Fruit fly (Drosophila melanogaster): ENCODE data around the gene jar.

Gene jar

DNA sequence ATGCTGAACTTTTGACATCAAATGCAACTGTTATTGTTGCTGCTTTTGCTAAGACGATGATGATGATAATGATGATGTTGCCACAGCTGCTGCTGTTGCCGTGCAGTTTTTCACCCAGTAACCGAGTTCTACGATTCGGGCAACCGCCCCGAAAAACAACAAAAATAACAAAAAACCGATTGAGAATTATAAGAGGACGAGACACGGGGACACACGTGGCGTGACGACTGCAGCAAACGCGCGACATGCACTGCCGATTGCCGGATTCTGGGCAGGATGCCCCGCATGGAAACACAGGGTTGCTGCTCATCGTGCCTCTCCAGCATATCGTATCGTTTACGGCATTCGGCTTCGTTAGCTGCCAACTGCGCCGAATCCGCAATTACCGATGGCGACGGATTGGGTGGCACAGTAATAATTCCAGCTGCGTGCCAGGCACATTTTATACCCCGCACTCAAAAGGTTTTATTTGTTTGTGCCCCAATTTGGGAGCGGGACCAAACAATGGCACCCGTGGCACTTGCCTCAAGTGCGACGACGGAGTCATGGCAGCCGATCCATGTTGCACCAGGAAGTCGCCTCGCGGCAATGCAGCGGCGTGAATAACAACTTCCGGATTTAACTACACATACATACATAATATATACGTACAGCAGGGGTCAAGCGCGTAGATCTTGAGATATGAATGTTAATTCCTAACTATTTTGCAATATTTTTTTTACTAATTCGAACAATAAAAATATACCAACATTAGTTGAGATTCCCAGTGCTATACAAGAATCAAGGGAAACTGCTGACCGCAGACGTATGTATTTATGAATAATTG, 7.2 kb downstream of the jar start:
- no peak for TF ChIP-seq insv (optimal IDR thresholded peaks at IDR 0.05)
- TF ChIP-seq Myc (optimal IDR thresholded peaks at IDR 0.05), result no peak
- no peak for TF ChIP-seq Sin3A (optimal IDR thresholded peaks at IDR 0.05)
- no peak for TF ChIP-seq ttk (optimal IDR thresholded peaks at IDR 0.05)
- no peak for TF ChIP-seq psq (optimal IDR thresholded peaks at IDR 0.05)
- no peak for TF ChIP-seq h (optimal IDR thresholded peaks at IDR 0.05)

DNA sequence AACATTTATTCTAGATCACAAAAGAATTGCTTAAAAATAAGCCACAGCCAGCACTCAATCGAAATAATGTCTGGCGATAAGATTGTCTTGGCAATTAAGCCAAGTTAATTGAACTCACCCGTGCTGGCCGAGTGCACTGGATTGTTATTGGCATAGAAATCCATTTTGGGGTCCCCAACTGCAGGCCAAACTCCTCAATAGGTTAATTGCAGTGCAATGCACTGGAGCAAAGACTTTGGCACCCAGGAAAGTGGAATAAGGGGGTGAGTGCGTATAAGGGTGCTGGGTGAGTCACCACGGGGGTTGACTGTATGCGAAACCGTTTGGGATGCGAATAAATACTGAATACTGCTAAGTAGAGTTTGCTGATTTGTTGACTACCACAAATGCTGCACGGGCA, 8.1 kb downstream of the jar start:
- TF ChIP-seq h (optimal IDR thresholded peaks at IDR 0.05) (no peak), ttk (optimal IDR thresholded peaks at IDR 0.05) (no peak), insv (optimal IDR thresholded peaks at IDR 0.05) (no peak), Sin3A (optimal IDR thresholded peaks at IDR 0.05) (no peak), Myc (optimal IDR thresholded peaks at IDR 0.05) (no peak), psq (optimal IDR thresholded peaks at IDR 0.05) (no peak)

DNA sequence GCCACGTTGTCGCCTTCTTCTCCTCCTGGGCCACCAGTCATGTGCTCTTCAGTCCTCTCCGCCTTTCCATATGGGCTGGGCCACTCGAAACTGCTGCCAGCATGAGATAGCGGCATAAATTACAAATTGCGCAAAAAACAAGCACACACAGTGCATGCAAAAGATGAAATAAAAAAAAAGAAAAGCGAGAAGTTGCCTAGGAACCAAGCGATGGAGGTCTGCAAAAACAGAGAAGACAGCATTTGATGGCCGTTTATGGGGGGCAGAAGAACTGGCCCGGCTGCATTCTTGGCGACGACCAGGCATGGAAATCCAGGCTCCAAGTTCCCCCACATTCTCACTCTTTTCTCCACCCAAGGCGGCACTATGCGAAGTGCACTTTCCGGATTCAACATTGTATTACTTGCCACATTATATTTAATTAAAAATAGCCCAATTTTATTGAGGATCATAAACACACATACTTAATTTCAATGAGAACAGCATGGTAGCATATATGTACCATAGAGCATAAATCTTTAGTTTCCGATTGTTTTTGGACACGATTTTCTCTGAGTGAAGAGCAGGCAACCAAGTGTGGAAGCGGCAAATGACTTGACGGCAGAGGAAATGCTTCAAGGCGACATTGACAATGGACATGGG, 9.5 kb downstream of the jar start:
- TF ChIP-seq Myc (optimal IDR thresholded peaks at IDR 0.05) (no peak), insv (optimal IDR thresholded peaks at IDR 0.05) (no peak), ttk (optimal IDR thresholded peaks at IDR 0.05) (no peak), Sin3A (optimal IDR thresholded peaks at IDR 0.05) (no peak), h (optimal IDR thresholded peaks at IDR 0.05) (no peak)

DNA sequence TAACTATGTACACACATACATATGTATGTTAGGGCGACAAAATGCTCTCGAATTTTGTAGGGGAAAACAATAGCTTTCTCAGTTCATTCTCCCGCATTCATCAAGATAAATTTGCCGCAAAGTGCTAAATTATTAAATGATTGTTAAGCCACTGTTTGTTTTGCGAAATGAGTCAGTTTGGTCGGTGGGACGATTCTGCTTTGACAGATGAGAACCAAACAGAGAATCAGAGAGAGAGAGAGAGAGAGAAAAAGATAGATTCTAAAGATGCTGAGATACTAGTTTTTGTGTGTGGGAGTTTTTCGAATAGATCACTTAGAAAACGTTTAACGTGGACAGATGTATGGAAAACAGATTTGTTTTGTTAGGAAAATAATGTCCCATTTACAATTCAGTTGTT, 10.6 kb downstream of the jar start:
- no peak for TF ChIP-seq insv (optimal IDR thresholded peaks at IDR 0.05)
- no peak for TF ChIP-seq ttk (optimal IDR thresholded peaks at IDR 0.05)
- no peak for TF ChIP-seq Myc (optimal IDR thresholded peaks at IDR 0.05)
- TF ChIP-seq Sin3A (optimal IDR thresholded peaks at IDR 0.05), result no peak
- no peak for TF ChIP-seq psq (optimal IDR thresholded peaks at IDR 0.05)
- TF ChIP-seq h (optimal IDR thresholded peaks at IDR 0.05), result no peak

DNA sequence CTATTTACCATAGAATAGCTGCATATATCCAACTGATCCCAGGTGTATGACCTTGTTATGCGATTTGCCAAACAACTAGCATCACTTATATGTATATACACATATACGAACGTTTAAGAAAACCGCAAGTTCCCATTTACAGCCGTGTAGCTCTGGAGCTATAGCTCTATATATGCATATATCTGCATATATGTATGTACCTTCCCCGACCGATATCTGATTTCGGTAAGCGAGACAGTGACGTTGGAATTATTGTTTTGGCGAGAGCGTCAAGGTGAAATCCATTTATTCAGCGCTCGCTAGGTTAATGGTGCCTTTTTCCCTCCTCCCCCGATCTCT, 11.0 kb downstream of the jar start:
- no peak for TF ChIP-seq Myc (optimal IDR thresholded peaks at IDR 0.05)
- TF ChIP-seq ttk (optimal IDR thresholded peaks at IDR 0.05), result no peak
- no peak for TF ChIP-seq Sin3A (optimal IDR thresholded peaks at IDR 0.05)
- no peak for TF ChIP-seq h (optimal IDR thresholded peaks at IDR 0.05)
- no peak for TF ChIP-seq insv (optimal IDR thresholded peaks at IDR 0.05)
- no peak for TF ChIP-seq psq (optimal IDR thresholded peaks at IDR 0.05)

DNA sequence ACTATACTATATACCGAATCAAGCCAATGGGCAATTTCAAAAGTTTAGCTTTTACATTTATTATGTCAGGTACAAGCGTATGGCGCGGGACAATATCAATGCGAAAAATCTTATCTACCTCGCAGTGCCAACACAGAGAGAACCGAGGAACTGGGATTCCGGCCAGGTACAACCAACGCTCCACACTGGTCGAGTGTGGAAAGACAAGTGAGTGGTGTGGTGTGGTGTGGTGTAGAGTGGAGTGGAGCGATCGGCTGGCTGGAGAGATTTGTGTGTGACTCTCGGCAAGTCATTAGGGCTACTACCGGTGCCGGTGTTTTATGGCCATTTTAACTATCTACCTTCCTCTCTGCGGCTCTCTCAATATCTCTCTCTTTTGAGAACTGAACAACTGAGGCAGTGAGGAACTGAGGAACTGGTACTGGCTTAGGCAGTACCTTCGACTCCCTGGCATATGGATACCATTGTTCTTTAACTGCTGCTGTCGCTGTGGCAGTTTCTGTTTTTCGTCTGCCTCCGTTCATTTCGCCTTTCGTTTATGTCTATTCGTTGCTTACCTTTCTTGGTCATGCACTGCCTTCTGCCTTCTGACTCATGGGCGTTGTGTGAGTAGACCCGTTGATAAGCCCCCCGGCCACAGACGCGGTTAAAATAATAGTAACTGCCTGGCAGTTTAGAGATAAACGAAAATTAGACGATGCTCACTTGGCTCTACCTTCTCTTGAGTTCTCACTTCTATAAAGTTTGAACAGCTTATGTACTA, 11.6 kb downstream of the jar start:
- TF ChIP-seq psq (optimal IDR thresholded peaks at IDR 0.05), result no peak
- no peak for TF ChIP-seq insv (optimal IDR thresholded peaks at IDR 0.05)
- no peak for TF ChIP-seq h (optimal IDR thresholded peaks at IDR 0.05)
- no peak for TF ChIP-seq ttk (optimal IDR thresholded peaks at IDR 0.05)
- no peak for TF ChIP-seq Sin3A (optimal IDR thresholded peaks at IDR 0.05)
- TF ChIP-seq Myc (optimal IDR thresholded peaks at IDR 0.05), result no peak

DNA sequence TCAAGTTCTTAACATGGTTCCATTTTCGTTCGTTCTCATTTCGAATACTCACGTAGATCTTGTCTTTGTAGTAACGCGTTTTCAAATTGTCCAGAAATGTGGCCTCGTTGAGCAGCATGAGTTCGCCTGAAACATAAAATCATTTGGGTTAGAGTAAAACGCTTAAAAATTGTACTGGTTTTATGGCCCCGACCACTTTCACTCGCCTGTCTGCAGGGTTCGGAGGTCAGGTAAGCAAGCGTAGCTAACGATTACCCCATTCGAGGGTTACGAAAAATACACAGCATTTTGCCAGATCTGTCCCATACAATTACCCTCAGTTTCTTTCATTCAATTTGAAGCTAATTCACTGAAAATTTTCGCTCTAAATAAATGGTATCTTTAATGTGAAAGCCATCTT, 12.7 kb downstream of the jar start:
- TF ChIP-seq psq (optimal IDR thresholded peaks at IDR 0.05) (no peak), Myc (optimal IDR thresholded peaks at IDR 0.05) (no peak), h (optimal IDR thresholded peaks at IDR 0.05) (no peak), ttk (optimal IDR thresholded peaks at IDR 0.05) (no peak), insv (optimal IDR thresholded peaks at IDR 0.05) (no peak), Sin3A (optimal IDR thresholded peaks at IDR 0.05) (no peak)

DNA sequence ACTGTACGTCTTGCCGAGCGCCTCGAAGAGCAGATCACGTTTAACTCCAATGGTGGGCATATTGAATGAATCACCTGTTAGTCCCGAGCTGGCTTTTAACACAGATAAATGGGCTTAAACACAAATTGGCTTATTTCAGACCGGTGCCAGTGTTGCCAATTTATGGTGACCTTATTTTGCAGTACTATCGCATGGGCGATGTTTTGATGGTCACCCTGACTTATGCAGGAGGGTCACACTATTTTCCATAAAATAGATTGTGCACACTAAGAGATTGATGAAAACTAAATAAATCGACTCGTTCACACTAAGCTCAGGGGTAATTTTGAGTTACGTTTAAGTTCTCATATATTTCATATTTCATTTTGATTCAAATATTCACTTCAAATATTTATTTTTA, 18.5 kb downstream of the jar start, which contains the start of gene beta-PheRS:
TSS of gene beta-PheRS (minus strand) at position 186 of the 400 bp plus-strand sequence.
- TF ChIP-seq Sin3A (optimal IDR thresholded peaks at IDR 0.05), result no peak

DNA sequence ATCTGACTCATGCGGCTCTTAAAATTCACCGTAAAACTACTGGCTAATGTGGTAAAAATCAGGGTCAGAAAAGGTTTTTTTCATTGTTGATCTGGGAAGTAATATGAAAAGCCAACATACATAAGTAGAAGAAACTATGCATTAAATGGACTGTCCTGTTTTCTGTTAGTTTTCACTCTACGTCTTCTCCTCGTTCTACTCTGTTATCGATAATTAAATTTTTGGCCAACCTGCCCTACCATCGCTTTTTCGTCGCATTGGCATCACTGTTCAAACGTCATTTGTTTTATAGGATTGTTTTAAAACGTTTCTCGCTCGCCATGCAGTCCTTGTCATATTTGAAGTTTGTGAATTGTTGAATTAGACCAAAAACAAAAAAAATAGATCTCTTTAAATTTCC, 36.3 kb downstream of the jar start:
- TF ChIP-seq insv (optimal IDR thresholded peaks at IDR 0.05) (no peak), ttk (optimal IDR thresholded peaks at IDR 0.05) (no peak), Sin3A (optimal IDR thresholded peaks at IDR 0.05) (no peak), h (optimal IDR thresholded peaks at IDR 0.05) (no peak), Myc (optimal IDR thresholded peaks at IDR 0.05) (no peak), psq (optimal IDR thresholded peaks at IDR 0.05) (no peak)

DNA sequence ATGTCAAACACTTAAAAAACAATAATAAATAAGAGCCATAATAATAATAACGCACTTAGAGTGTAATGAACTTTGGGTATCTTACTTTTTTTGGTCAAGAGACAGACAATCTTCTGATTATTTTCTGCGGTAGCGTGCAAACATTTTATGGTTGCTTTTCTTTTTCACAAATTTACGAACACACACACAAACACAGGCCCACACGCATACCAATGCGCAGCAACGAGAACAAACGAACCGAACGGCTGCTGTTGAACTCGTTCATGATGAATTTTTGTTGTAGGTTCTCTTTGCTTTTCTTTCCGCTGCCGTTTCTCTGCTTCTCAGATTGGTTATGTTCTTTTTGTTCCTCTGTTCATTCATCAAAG, 36.9 kb downstream of the jar start:
- TF ChIP-seq insv (optimal IDR thresholded peaks at IDR 0.05) (no peak), psq (optimal IDR thresholded peaks at IDR 0.05) (peak; percentile 53)

DNA sequence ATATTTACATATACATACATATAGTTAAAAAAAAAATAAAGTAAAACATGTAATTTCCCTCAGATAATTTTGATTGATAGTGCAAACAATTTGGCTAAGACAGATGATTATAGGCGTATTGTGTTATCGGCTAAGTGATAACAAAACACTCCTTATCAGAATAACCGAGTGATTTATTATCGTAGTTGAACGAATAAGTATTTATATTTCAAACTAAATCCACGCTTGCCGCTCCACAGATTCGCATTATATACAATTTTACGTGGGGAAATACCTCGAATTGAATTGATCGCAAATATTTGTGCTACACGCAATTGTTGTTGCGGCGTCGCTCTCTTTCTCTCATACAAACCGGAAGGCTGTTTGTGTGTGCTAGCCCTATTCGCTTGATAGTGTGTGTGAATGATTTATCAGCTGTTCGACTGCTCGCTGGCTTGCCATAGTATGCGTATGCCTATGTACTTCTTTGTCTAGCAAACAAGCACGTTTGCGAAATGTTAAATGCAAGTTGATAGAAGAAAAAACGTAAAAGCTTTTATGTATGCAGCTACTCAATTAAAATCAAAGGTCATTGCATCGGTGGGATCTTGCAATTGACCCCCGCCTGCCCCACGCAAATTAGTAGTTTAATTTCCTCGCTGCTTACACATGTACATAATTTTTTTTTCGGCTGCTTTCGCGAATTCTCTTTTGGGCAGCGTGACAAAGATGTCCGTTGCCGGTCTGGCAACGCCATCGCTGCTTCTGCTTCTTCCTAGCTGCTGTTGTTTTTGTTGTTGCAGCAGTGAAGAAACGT, 37.5 kb downstream of the jar start:
- TF ChIP-seq Sin3A (optimal IDR thresholded peaks at IDR 0.05) (no peak), insv (optimal IDR thresholded peaks at IDR 0.05) (no peak), Myc (optimal IDR thresholded peaks at IDR 0.05) (no peak), h (optimal IDR thresholded peaks at IDR 0.05) (no peak), ttk (optimal IDR thresholded peaks at IDR 0.05) (no peak), psq (optimal IDR thresholded peaks at IDR 0.05) (no peak)

DNA sequence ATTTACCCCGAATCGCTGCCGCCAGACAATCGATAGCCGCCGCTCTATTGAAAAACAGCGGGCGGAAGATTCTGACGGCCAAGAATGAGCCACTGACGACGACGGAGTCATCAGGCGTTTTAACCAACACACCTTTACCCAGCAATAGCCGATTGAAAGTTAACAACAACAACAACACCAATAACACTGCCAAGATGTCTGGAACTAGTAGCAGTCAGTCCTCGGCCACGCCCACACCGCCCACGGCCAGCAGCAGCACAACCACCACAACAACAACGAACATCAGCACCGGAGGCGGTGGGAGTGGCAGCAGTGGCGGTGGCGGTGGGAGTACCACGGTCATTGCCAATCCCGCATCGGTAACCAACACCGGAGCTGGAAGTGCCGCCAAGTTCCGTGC, 39.1 kb downstream of the jar start:
- TF ChIP-seq ttk (optimal IDR thresholded peaks at IDR 0.05) (peak; percentile 90), h (optimal IDR thresholded peaks at IDR 0.05) (no peak)
